Fruit fly (Drosophila melanogaster) whole organism, prepupa: ENCODE results near the gene Lsp1gamma.

Source experiments
- Blimp-1 ChIP-seq: fragments of 200-800 bp; sonication (Bioruptor generic); optimal IDR thresholded peaks from 3 replicates; lab custom pipeline; 2017; ENCODE audit warnings: missing biosample characterization, missing genetic modification characterization, mild to moderate bottlenecking, moderate library complexity, missing genetic modification reagents
- CG10669 ChIP-seq: fragments of 200-800 bp; sonication (Bioruptor generic); optimal IDR thresholded peaks from 3 replicates; lab custom pipeline; 2018; ENCODE audit warnings: missing biosample characterization, mild to moderate bottlenecking, missing genetic modification characterization, moderate library complexity
- CG11294 ChIP-seq: fragments of 200-800 bp; sonication (Bioruptor generic); IDR thresholded peaks from 2 replicates; pipeline ENCODE4 v1.3.6; 2022; ENCODE audit warnings: missing biosample characterization, missing genetic modification characterization
- CG11762 ChIP-seq: fragments of 200-800 bp; sonication (Bioruptor generic); optimal IDR thresholded peaks from 3 replicates; lab custom pipeline; 2016; ENCODE audit warnings: missing biosample characterization, missing genetic modification characterization; ENCODE audit not compliant: insufficient read depth
- CG11902 ChIP-seq: fragments of 200-800 bp; sonication (Bioruptor generic); optimal IDR thresholded peaks from 3 replicates; lab custom pipeline; 2016; ENCODE audit warnings: missing biosample characterization, missing genetic modification characterization
- CG1621 ChIP-seq: fragments of 200-800 bp; sonication (Bioruptor generic); optimal IDR thresholded peaks from 3 replicates; lab custom pipeline; 2018; ENCODE audit warnings: missing biosample characterization, mild to moderate bottlenecking, missing genetic modification characterization
- CG16779 ChIP-seq: fragments of 200-800 bp; sonication (Bioruptor generic); optimal IDR thresholded peaks from 3 replicates; lab custom pipeline; 2017; ENCODE audit warnings: missing biosample characterization, mild to moderate bottlenecking, missing genetic modification characterization
- CG3032 ChIP-seq: fragments of 200-800 bp; optimal IDR thresholded peaks from 2 replicates; lab custom pipeline; 2019; ENCODE audit warnings: missing biosample characterization, mild to moderate bottlenecking, missing genetic modification characterization, moderate library complexity
- CG32006 ChIP-seq: fragments of 200-800 bp; sonication (Bioruptor generic); optimal IDR thresholded peaks from 3 replicates; lab custom pipeline; 2017; ENCODE audit warnings: missing biosample characterization, mild to moderate bottlenecking, missing genetic modification characterization
- CG34406 ChIP-seq: fragments of 200-800 bp; sonication (Bioruptor generic); optimal IDR thresholded peaks from 3 replicates; lab custom pipeline; 2016; ENCODE audit warnings: missing biosample characterization, missing genetic modification characterization
- CG3919 ChIP-seq: fragments of 200-800 bp; sonication (Bioruptor generic); optimal IDR thresholded peaks from 3 replicates; lab custom pipeline; 2016; ENCODE audit warnings: missing biosample characterization, missing genetic modification characterization
- CG4318 ChIP-seq: fragments of 200-800 bp; sonication (Bioruptor generic); optimal IDR thresholded peaks from 3 replicates; lab custom pipeline; 2017; ENCODE audit warnings: missing biosample characterization, mild to moderate bottlenecking, missing genetic modification characterization
- CG6808 ChIP-seq: fragments of 200-800 bp; sonication (Bioruptor generic); optimal IDR thresholded peaks from 3 replicates; lab custom pipeline; 2017; ENCODE audit warnings: missing biosample characterization, missing genetic modification characterization, mild to moderate bottlenecking, moderate library complexity, missing genetic modification reagents
- CG6854 ChIP-seq: fragments of 200-800 bp; sonication (Bioruptor generic); optimal IDR thresholded peaks from 2 replicates; lab custom pipeline; 2017; ENCODE audit warnings: missing biosample characterization, mild to moderate bottlenecking, missing genetic modification characterization
- CG7368 ChIP-seq: fragments of 200-800 bp; sonication (Bioruptor generic); optimal IDR thresholded peaks from 3 replicates; lab custom pipeline; 2016; ENCODE audit warnings: missing biosample characterization, missing genetic modification characterization
- CG8119 ChIP-seq: fragments of 200-800 bp; sonication (Bioruptor generic); IDR thresholded peaks from 3 replicates; pipeline ENCODE4 v1.3.6; 2022; ENCODE audit warnings: missing biosample characterization, missing genetic modification characterization
- CG8632 ChIP-seq: fragments of 200-800 bp; sonication (Bioruptor generic); optimal IDR thresholded peaks from 3 replicates; lab custom pipeline; 2016; ENCODE audit warnings: missing biosample characterization, missing genetic modification characterization
- CG9139 ChIP-seq: fragments of 200-800 bp; sonication (Bioruptor generic); optimal IDR thresholded peaks from 3 replicates; lab custom pipeline; 2017; ENCODE audit warnings: missing biosample characterization, mild to moderate bottlenecking, missing genetic modification characterization
- Eip75B ChIP-seq: fragments of 200-800 bp; sonication (Bioruptor generic); optimal IDR thresholded peaks from 3 replicates; lab custom pipeline; 2016; ENCODE audit warnings: missing biosample characterization, missing genetic modification characterization
- Eip78C ChIP-seq: fragments of 200-800 bp; sonication (Bioruptor generic); peaks from one replicate; lab custom pipeline; 2016; ENCODE audit warnings: missing biosample characterization, missing genetic modification characterization
- Eip93F ChIP-seq: fragments of 200-800 bp; sonication (Bioruptor generic); optimal IDR thresholded peaks from 2 replicates; lab custom pipeline; 2016; ENCODE audit warnings: missing biosample characterization, mild to moderate bottlenecking, missing genetic modification characterization
- Ets96B ChIP-seq: fragments of 200-800 bp; optimal IDR thresholded peaks from 2 replicates; lab custom pipeline; 2019; ENCODE audit warnings: missing biosample characterization, mild to moderate bottlenecking, missing genetic modification characterization, moderate library complexity
- Hr39 ChIP-seq: fragments of 200-800 bp; sonication (Bioruptor generic); optimal IDR thresholded peaks from 2 replicates; lab custom pipeline; 2016; ENCODE audit warnings: missing biosample characterization, missing genetic modification characterization
- Lpt ChIP-seq: fragments of 200-800 bp; sonication (Bioruptor generic); optimal IDR thresholded peaks from 3 replicates; lab custom pipeline; 2016; ENCODE audit warnings: missing biosample characterization, missing genetic modification characterization
- Met ChIP-seq: fragments of 200-800 bp; sonication (Bioruptor generic); optimal IDR thresholded peaks from 3 replicates; lab custom pipeline; 2016; ENCODE audit warnings: missing biosample characterization, missing genetic modification characterization
- Smox ChIP-seq: fragments of 200-800 bp; sonication (Bioruptor generic); optimal IDR thresholded peaks from 3 replicates; lab custom pipeline; 2016; ENCODE audit warnings: missing biosample characterization, missing genetic modification characterization
- Sox102F ChIP-seq: fragments of 200-800 bp; sonication (Bioruptor generic); optimal IDR thresholded peaks from 2 replicates; lab custom pipeline; 2016; ENCODE audit warnings: missing biosample characterization, mild to moderate bottlenecking, missing genetic modification characterization
- Sox14 ChIP-seq: fragments of 200-800 bp; sonication (Bioruptor generic); optimal IDR thresholded peaks from 3 replicates; lab custom pipeline; 2016; ENCODE audit warnings: missing biosample characterization, missing genetic modification characterization
- achi ChIP-seq: fragments of 200-800 bp; sonication (Bioruptor generic); optimal IDR thresholded peaks from 3 replicates; lab custom pipeline; 2016; ENCODE audit warnings: missing biosample characterization, missing genetic modification characterization
- acj6 ChIP-seq: fragments of 200-800 bp; sonication (Bioruptor generic); optimal IDR thresholded peaks from 3 replicates; lab custom pipeline; 2016; ENCODE audit warnings: missing biosample characterization, missing genetic modification characterization
- dac ChIP-seq: fragments of 200-800 bp; sonication (Bioruptor generic); optimal IDR thresholded peaks from 2 replicates; lab custom pipeline; 2017; ENCODE audit warnings: missing biosample characterization, mild to moderate bottlenecking, missing genetic modification characterization
- eg ChIP-seq: fragments of 200-800 bp; sonication (Bioruptor generic); IDR thresholded peaks from 3 replicates; pipeline ENCODE4 v1.3.6; 2022; ENCODE audit warnings: missing biosample characterization, missing genetic modification characterization
- fd59A ChIP-seq: fragments of 200-800 bp; sonication (Bioruptor generic); optimal IDR thresholded peaks from 2 replicates; lab custom pipeline; 2017; ENCODE audit warnings: missing biosample characterization, mild to moderate bottlenecking, missing genetic modification characterization, missing genetic modification reagents
- fd85E ChIP-seq: fragments of 200-800 bp; sonication (Bioruptor generic); optimal IDR thresholded peaks from 3 replicates; lab custom pipeline; 2016; ENCODE audit warnings: missing biosample characterization, missing genetic modification characterization
- fkh ChIP-seq: fragments of 200-800 bp; sonication (Bioruptor generic); optimal IDR thresholded peaks from 3 replicates; lab custom pipeline; 2017; ENCODE audit warnings: missing biosample characterization, mild to moderate bottlenecking, missing genetic modification characterization, moderate library complexity
- net ChIP-seq: fragments of 200-800 bp; sonication (Bioruptor generic); optimal IDR thresholded peaks from 3 replicates; lab custom pipeline; 2016; ENCODE audit warnings: missing biosample characterization, missing genetic modification characterization
- pdm3 ChIP-seq: fragments of 200-800 bp; sonication (Bioruptor generic); optimal IDR thresholded peaks from 3 replicates; lab custom pipeline; 2016; ENCODE audit warnings: missing biosample characterization, missing genetic modification characterization
- salr ChIP-seq, 2 experiments: fragments of 200-800 bp; sonication (Bioruptor generic); optimal IDR thresholded peaks; 3 replicates each; lab custom pipeline; 2016 to 2018; ENCODE audit warnings: missing biosample characterization in 2 of 2, missing genetic modification characterization in 2 of 2, mild to moderate bottlenecking in 1 of 2
- spab ChIP-seq: fragments of 200-800 bp; sonication (Bioruptor generic); optimal IDR thresholded peaks from 2 replicates; lab custom pipeline; 2017; ENCODE audit warnings: missing biosample characterization, mild to moderate bottlenecking, missing genetic modification characterization, missing genetic modification reagents
- ss ChIP-seq, 2 experiments: fragments of 200-800 bp; sonication (Bioruptor generic); optimal IDR thresholded peaks; 2 replicates in 1 of 2; 3 replicates in 1 of 2; lab custom pipeline; 2017 to 2018; ENCODE audit warnings: mild to moderate bottlenecking in 2 of 2, missing biosample characterization in 2 of 2, missing genetic modification characterization in 2 of 2, moderate library complexity in 1 of 2
- svp ChIP-seq: fragments of 200-800 bp; sonication (Bioruptor generic); peaks from one replicate; lab custom pipeline; 2016; ENCODE audit warnings: missing biosample characterization, missing genetic modification characterization
- vri ChIP-seq: fragments of 200-800 bp; sonication (Bioruptor generic); optimal IDR thresholded peaks from 3 replicates; lab custom pipeline; 2016; ENCODE audit warnings: missing biosample characterization, mild to moderate bottlenecking, missing genetic modification characterization

Lsp1gamma gene

DNA sequence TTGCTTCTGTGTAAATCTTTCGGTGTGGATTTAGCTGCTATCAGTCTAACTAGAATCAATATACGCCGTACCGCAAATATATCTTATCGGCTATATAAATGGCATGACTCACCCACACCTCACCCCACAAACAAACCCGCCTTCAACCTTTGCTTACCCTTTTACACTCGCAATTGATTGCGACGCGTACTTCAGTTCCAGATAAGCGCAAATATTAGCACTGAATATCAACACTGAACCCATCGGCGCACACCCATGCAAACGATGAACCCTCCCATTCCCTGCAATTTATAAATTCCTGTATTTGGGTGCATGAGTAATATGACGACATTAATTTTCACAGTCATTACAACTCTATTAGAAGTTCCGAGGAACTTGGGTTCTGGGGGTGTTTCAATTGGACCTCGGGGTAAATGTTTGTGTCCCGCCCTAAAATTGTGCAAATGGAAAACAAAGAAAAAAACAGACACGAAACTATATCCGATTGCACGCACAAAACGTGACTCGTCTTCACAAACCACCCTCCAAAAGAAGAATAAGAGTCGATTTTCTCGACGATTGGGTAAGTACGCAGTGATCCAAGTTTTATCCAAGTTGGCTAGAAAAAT lies 19.1 kb downstream of the Lsp1gamma start:
- TF ChIP-seq CG10669, result peak; percentile 60
- TF ChIP-seq CG11294 (GFP tag; lab: Robert Waterston, UW), result no peak
- TF ChIP-seq Eip93F (GFP tag; lab: Kevin White, UChicago), result peak; percentile 40
- TF ChIP-seq Blimp-1 (GFP tag; lab: Kevin White, UChicago), result peak; percentile 7
- peak; percentile 28 for TF ChIP-seq CG16779 (tag; lab: Kevin White, UChicago)
- peak; percentile 40 for TF ChIP-seq CG7368 (GFP tag; lab: Kevin White, UChicago)
- TF ChIP-seq Smox, result no peak
- TF ChIP-seq dac (GFP tag; lab: Kevin White, UChicago), result no peak
- no peak for TF ChIP-seq CG11762 (GFP tag; lab: Kevin White, UChicago)
- TF ChIP-seq pdm3, result peak; percentile 25
- peak; percentile 18 for TF ChIP-seq achi
- TF ChIP-seq Eip78C (GFP tag; lab: Kevin White, UChicago), result peak; percentile 75
- TF ChIP-seq CG9139, result peak; percentile 59
- no peak for TF ChIP-seq fd85E (GFP tag; lab: Kevin White, UChicago)
- peak; percentile 57 for TF ChIP-seq CG6854 (GFP tag; lab: Kevin White, UChicago)
- TF ChIP-seq acj6, result peak; percentile 20
- no peak for TF ChIP-seq Lpt (GFP tag; lab: Kevin White, UChicago)
- TF ChIP-seq CG11902, result no peak
- no peak for TF ChIP-seq Eip75B (GFP tag; lab: Kevin White, UChicago)
- peak; percentile 27 for TF ChIP-seq Sox102F
- peak; percentile 24 for TF ChIP-seq CG34406 (GFP tag; lab: Kevin White, UChicago)
- no peak for TF ChIP-seq CG4318 (GFP tag; lab: Kevin White, UChicago)
- TF ChIP-seq net, result peak; percentile 50
- no peak for TF ChIP-seq CG8119 (GFP tag; lab: Robert Waterston, UW)
- TF ChIP-seq fd59A (GFP tag; lab: Kevin White, UChicago), result peak; percentile 26
- peak; percentile 75 for TF ChIP-seq fkh (GFP tag; lab: Kevin White, UChicago)
- TF ChIP-seq CG3919 (GFP tag; lab: Kevin White, UChicago), result peak; percentile 36
- TF ChIP-seq CG1621 (tag; lab: Kevin White, UChicago), result peak; percentile 13
- TF ChIP-seq Ets96B (tag; lab: Kevin White, UChicago), result no peak
- TF ChIP-seq svp, result peak; percentile 55
- TF ChIP-seq salr (GFP tag; optimal IDR thresholded peaks at IDR 0.05; lab: Kevin White, UChicago), result peak in 1 of 2 experiments; percentile 26
- TF ChIP-seq eg (GFP tag; lab: Robert Waterston, UW), result no peak
- TF ChIP-seq CG8632 (GFP tag; lab: Kevin White, UChicago), result peak; percentile 34
- TF ChIP-seq ss (GFP tag; optimal IDR thresholded peaks at IDR 0.05; lab: Kevin White, UChicago), result peak; percentile 20 to 70
- TF ChIP-seq Met, result peak; percentile 24
- peak; percentile 66 for TF ChIP-seq CG6808 (GFP tag; lab: Kevin White, UChicago)
- TF ChIP-seq vri (GFP tag; lab: Kevin White, UChicago), result peak; percentile 81
- TF ChIP-seq spab (GFP tag; lab: Kevin White, UChicago), result peak; percentile 51
- TF ChIP-seq Sox14 (GFP tag; lab: Kevin White, UChicago), result peak; percentile 9
- TF ChIP-seq Hr39 (GFP tag; lab: Kevin White, UChicago), result no peak
- TF ChIP-seq CG3032 (tag; lab: Kevin White, UChicago), result peak; percentile 34

DNA sequence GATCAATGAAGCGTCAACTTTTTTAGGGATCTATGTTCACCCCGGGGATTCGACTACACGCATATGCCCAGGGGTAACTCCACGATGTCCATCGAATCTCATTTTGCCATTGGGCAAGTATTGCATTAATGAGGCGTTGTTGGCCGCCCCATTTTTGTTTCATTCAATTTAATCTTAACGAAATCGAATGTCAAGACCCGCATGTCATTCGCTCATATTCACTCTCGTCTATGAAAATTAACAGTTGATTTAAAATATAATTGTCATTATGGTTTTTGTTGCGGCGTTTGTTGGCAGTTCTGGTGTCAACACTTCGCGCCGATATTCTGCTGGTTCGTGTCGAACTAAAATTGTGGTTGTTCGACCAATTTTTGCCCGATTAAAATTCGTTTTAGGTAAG lies 20.7 kb downstream of the Lsp1gamma start:
- no peak for TF ChIP-seq Sox102F
- TF ChIP-seq achi, result no peak
- TF ChIP-seq svp, result peak; percentile 68
- no peak for TF ChIP-seq CG9139
- no peak for TF ChIP-seq CG32006 (GFP tag; lab: Kevin White, UChicago)
